Worm (Caenorhabditis elegans) whole organism, L4/young adult: ENCODE data around the gene lin-54.

Experiments used
- W03F9.2 ChIP-seq: fragments of 150-350 bp; optimal IDR thresholded peaks from 2 replicates; lab custom pipeline; 2014; ENCODE audit warnings: missing biosample characterization, missing genetic modification characterization
- dao-5 ChIP-seq: sonication (generic microtip); optimal IDR thresholded peaks from 2 replicates; lab custom pipeline; 2016; ENCODE audit warnings: missing genotype, missing genetic modification characterization, moderate library complexity, missing compliant biosample characterization
- him-1 ChIP-seq: sonication (generic microtip); optimal IDR thresholded peaks from 2 replicates; lab custom pipeline; 2016; ENCODE audit warnings: missing genotype, missing genetic modification reagents, missing genetic modification characterization, missing compliant biosample characterization

lin-54 gene

ce11 chrIV:13289321-13289720, 48.5 kb downstream of the lin-54 start, which contains the start of gene Y67H2A.10:
Y67H2A.10 (minus strand) TSS chrIV:13289504.
- TF ChIP-seq him-1 (tag; lab: Kevin White, UChicago) (no peak), W03F9.2 (tag; lab: Kevin White, UChicago) (no peak), dao-5 (tag; lab: Kevin White, UChicago) (no peak)

- TF ChIP-seq W03F9.2 (tag; lab: Kevin White, UChicago) (no peak), dao-5 (tag; lab: Kevin White, UChicago) (no peak), him-1 (tag; lab: Kevin White, UChicago) (no peak)
Observed at ce11 chrIV:13290239-13290638, 49.4 kb downstream of the lin-54 start.
